Worm (Caenorhabditis elegans) whole organism, L1 larva: ENCODE data around the gene ZK1320.13.

Experiments
- hlh-17 ChIP-seq: fragments of 200-800 bp; sonication (Bioruptor generic); optimal IDR thresholded peaks from 2 replicates; lab custom pipeline; 2018; ENCODE audit warnings: missing genetic modification characterization, mild to moderate bottlenecking, missing compliant biosample characterization, moderate library complexity, borderline replicate concordance
- lsy-2 ChIP-seq, 2 experiments: fragments of 150-350 bp; optimal IDR thresholded peaks; 2 replicates each; lab custom pipeline; 2014; ENCODE audit warnings: missing biosample characterization in 2 of 2, missing genetic modification characterization in 2 of 2
- mdl-1 ChIP-seq, 2 experiments: fragments of 150-350 bp; optimal IDR thresholded peaks; 2 replicates each; lab custom pipeline; 2014 to 2017; ENCODE audit warnings: missing biosample characterization in 2 of 2, missing genetic modification characterization in 2 of 2, inconsistent platforms in 1 of 2
- mep-1 ChIP-seq: fragments of 150-350 bp; optimal IDR thresholded peaks from 2 replicates; lab custom pipeline; 2014; ENCODE audit warnings: missing biosample characterization, missing genetic modification characterization
- nhr-11 ChIP-seq: fragments of 150-350 bp; optimal IDR thresholded peaks from 2 replicates; lab custom pipeline; 2014; ENCODE audit warnings: missing biosample characterization, missing genetic modification characterization
- nhr-237 ChIP-seq: fragments of 150-350 bp; optimal IDR thresholded peaks from 2 replicates; lab custom pipeline; 2014; ENCODE audit warnings: missing biosample characterization, missing genetic modification characterization
- pag-3 ChIP-seq: sonication (generic microtip); optimal IDR thresholded peaks from 2 replicates; lab custom pipeline; 2017; ENCODE audit warnings: missing genetic modification characterization, mild to moderate bottlenecking, missing compliant biosample characterization, antibody characterized with exemption, borderline replicate concordance; ENCODE audit not compliant: insufficient read depth
- snpc-4 ChIP-seq: fragments of 150-350 bp; optimal IDR thresholded peaks from 2 replicates; lab custom pipeline; 2014; ENCODE audit warnings: missing biosample characterization, missing genetic modification characterization

ce11 chrII:9703601-9704000 lies 23.0 kb downstream of the ZK1320.13 start, which contains the start of gene mop-25.2:
- TF ChIP-seq snpc-4 (no peak), lsy-2 (tag; optimal IDR thresholded peaks at IDR 0.05; lab: Kevin White, UChicago) (no peak), nhr-237 (tag; lab: Kevin White, UChicago) (no peak), mdl-1 (tag; optimal IDR thresholded peaks at IDR 0.05; lab: Kevin White, UChicago) (no peak), mep-1 (no peak), hlh-17 (no peak), pag-3 (tag; lab: Kevin White, UChicago) (no peak), nhr-11 (tag; lab: Kevin White, UChicago) (no peak)
